Worm (Caenorhabditis elegans) whole organism, young adult: Measurements from ENCODE around the gene F41G3.20.

Experiments
- B0019.2 ChIP-seq: fragments of 200-800 bp; sonication (Bioruptor generic); conservative IDR thresholded peaks from 2 replicates; pipeline ENCODE4 v1.3.6; 2022; ENCODE audit warnings: missing genetic modification reagents, missing genetic modification characterization, missing compliant biosample characterization
- B0035.1 ChIP-seq: sonication (generic microtip); optimal IDR thresholded peaks from 2 replicates; lab custom pipeline; 2016; ENCODE audit warnings: missing genetic modification characterization, mild to moderate bottlenecking, missing compliant biosample characterization, missing genotype, missing genetic modification reagents
- F33H1.4 ChIP-seq: fragments of 200-800 bp; sonication (Bioruptor generic); IDR thresholded peaks from 2 replicates; pipeline ENCODE4 v1.3.6; 2022; ENCODE audit warnings: missing genetic modification reagents, missing genetic modification characterization, missing compliant biosample characterization
- F37B4.10 ChIP-seq: fragments of 200-800 bp; sonication (Bioruptor generic); IDR thresholded peaks from 2 replicates; pipeline ENCODE4 v1.3.6; 2022; ENCODE audit warnings: missing genetic modification characterization, missing compliant biosample characterization
- F49E8.2 ChIP-seq: sonication (generic microtip); optimal IDR thresholded peaks from 3 replicates; lab custom pipeline; 2017; ENCODE audit warnings: missing genetic modification characterization, mild to moderate bottlenecking, missing compliant biosample characterization, antibody characterized with exemption, moderate library complexity; ENCODE audit not compliant: insufficient read depth
- T07F8.4 ChIP-seq: sonication (generic microtip); optimal IDR thresholded peaks from 2 replicates; lab custom pipeline; 2016; ENCODE audit warnings: mild to moderate bottlenecking, missing genetic modification characterization, moderate library complexity, missing compliant biosample characterization
- Y53G8AR.9 ChIP-seq: fragments of 200-800 bp; sonication (Bioruptor generic); conservative IDR thresholded peaks from 2 replicates; pipeline ENCODE4 v1.3.6; 2022; ENCODE audit warnings: missing genetic modification reagents, missing genetic modification characterization, missing compliant biosample characterization
- ama-1 ChIP-seq, 3 experiments: fragments of 150-350 bp in 1 of 3; sonication (generic microtip) in 2 of 3; optimal IDR thresholded peaks; 2 replicates each; lab custom pipeline; 2014 to 2018; ENCODE audit warnings: missing biosample characterization in 2 of 3, missing genetic modification characterization in 2 of 3, missing genetic modification reagents in 2 of 3
- bed-2 ChIP-seq: fragments of 200-800 bp; sonication (Bioruptor generic); IDR thresholded peaks from 2 replicates; pipeline ENCODE4 v1.3.6; 2022; ENCODE audit warnings: missing genetic modification reagents, missing genetic modification characterization, missing compliant biosample characterization
- cebp-2 ChIP-seq: fragments of 200-800 bp; sonication (Bioruptor generic); IDR thresholded peaks from 2 replicates; pipeline ENCODE4 v1.3.6; 2022; ENCODE audit warnings: missing genetic modification characterization, missing compliant biosample characterization
- ceh-79 ChIP-seq: sonication (generic microtip); optimal IDR thresholded peaks from 2 replicates; lab custom pipeline; 2017; ENCODE audit warnings: mild to moderate bottlenecking, missing genetic modification characterization, missing compliant biosample characterization
- die-1 ChIP-seq: sonication (generic microtip); optimal IDR thresholded peaks from 2 replicates; lab custom pipeline; 2016; ENCODE audit warnings: missing genotype, mild to moderate bottlenecking, missing genetic modification characterization, missing compliant biosample characterization
- dox-1 ChIP-seq: fragments of 200-800 bp; sonication (Bioruptor generic); IDR thresholded peaks from 2 replicates; pipeline ENCODE4 v1.3.6; 2022; ENCODE audit warnings: missing genetic modification reagents, missing genetic modification characterization, missing compliant biosample characterization
- egl-44 ChIP-seq: fragments of 200-800 bp; sonication (Bioruptor generic); IDR thresholded peaks from 2 replicates; pipeline ENCODE4 v1.3.6; 2022; ENCODE audit warnings: missing genetic modification reagents, missing genetic modification characterization, missing compliant biosample characterization
- gei-17 ChIP-seq: fragments of 200-800 bp; sonication (Bioruptor generic); optimal IDR thresholded peaks from 2 replicates; lab custom pipeline; 2018; ENCODE audit warnings: mild to moderate bottlenecking, missing genetic modification characterization, missing compliant biosample characterization
- hlh-26 ChIP-seq: fragments of 200-800 bp; sonication (Bioruptor generic); conservative IDR thresholded peaks from 2 replicates; pipeline ENCODE4 v1.3.6; 2022; ENCODE audit warnings: missing genetic modification reagents, missing genetic modification characterization, missing compliant biosample characterization
- hmg-1.2 ChIP-seq: fragments of 200-800 bp; sonication (Bioruptor generic); IDR thresholded peaks from 2 replicates; pipeline ENCODE4 v1.3.6; 2022; ENCODE audit warnings: missing genetic modification reagents, missing genetic modification characterization, missing compliant biosample characterization
- hrde-1 ChIP-seq: sonication (generic microtip); optimal IDR thresholded peaks from 2 replicates; lab custom pipeline; 2016; ENCODE audit warnings: missing genetic modification characterization, mild to moderate bottlenecking, missing compliant biosample characterization, moderate library complexity, missing genotype, missing genetic modification reagents, borderline replicate concordance
- lin-26 ChIP-seq: fragments of 200-800 bp; sonication (Bioruptor generic); IDR thresholded peaks from 2 replicates; pipeline ENCODE4 v1.3.6; 2022; ENCODE audit warnings: missing genetic modification reagents, missing genetic modification characterization, missing compliant biosample characterization
- lir-1 ChIP-seq: fragments of 200-800 bp; sonication (Bioruptor generic); conservative IDR thresholded peaks from 2 replicates; pipeline ENCODE4 v1.3.6; 2022; ENCODE audit warnings: missing genetic modification reagents, missing genetic modification characterization, missing compliant biosample characterization
- nfya-2 ChIP-seq: fragments of 200-800 bp; sonication (Bioruptor generic); IDR thresholded peaks from 2 replicates; pipeline ENCODE4 v1.3.6; 2022; ENCODE audit warnings: missing genetic modification reagents, missing genetic modification characterization, missing compliant biosample characterization
- nhr-179 ChIP-seq: sonication (generic microtip); optimal IDR thresholded peaks from 2 replicates; lab custom pipeline; 2016; ENCODE audit warnings: mild to moderate bottlenecking, missing genetic modification characterization, missing compliant biosample characterization
- nhr-80 ChIP-seq: sonication (generic microtip); optimal IDR thresholded peaks from 2 replicates; lab custom pipeline; 2016; ENCODE audit warnings: missing genetic modification characterization, missing compliant biosample characterization
- rec-8 ChIP-seq, 2 experiments: sonication (generic microtip); optimal IDR thresholded peaks; 2 replicates each; lab custom pipeline; 2016; ENCODE audit warnings: mild to moderate bottlenecking in 2 of 2, missing genetic modification characterization in 2 of 2, missing genetic modification reagents in 2 of 2, missing genotype in 2 of 2, missing biosample characterization in 1 of 2, missing compliant biosample characterization in 1 of 2, moderate library complexity in 1 of 2
- rpc-1 ChIP-seq, 2 experiments: fragments of 150-350 bp in 1 of 2; sonication (generic microtip) in 1 of 2; optimal IDR thresholded peaks; 2 replicates each; lab custom pipeline; 2014 to 2018; ENCODE audit warnings: missing biosample characterization in 1 of 2, missing genetic modification characterization in 1 of 2, missing genetic modification reagents in 1 of 2, missing genotype in 1 of 2
- snpc-1.3 ChIP-seq: sonication (generic microtip); optimal IDR thresholded peaks from 2 replicates; lab custom pipeline; 2017; ENCODE audit warnings: missing genetic modification characterization, mild to moderate bottlenecking, missing compliant biosample characterization, antibody characterized with exemption, moderate library complexity, missing genotype, missing genetic modification reagents; ENCODE audit not compliant: insufficient read depth
- unc-62 ChIP-seq: fragments of 150-350 bp; optimal IDR thresholded peaks from 2 replicates; lab custom pipeline; 2014; ENCODE audit warnings: missing biosample characterization, missing genetic modification reagents, missing genetic modification characterization
- xnd-1 ChIP-seq: sonication (generic microtip); optimal IDR thresholded peaks from 2 replicates; lab custom pipeline; 2016; ENCODE audit warnings: missing genotype, missing genetic modification reagents, missing genetic modification characterization, missing compliant biosample characterization
- ztf-25 ChIP-seq: fragments of 200-800 bp; sonication (Bioruptor generic); IDR thresholded peaks from 2 replicates; pipeline ENCODE4 v1.3.6; 2022; ENCODE audit warnings: missing genetic modification reagents, missing genetic modification characterization, missing compliant biosample characterization
- ztf-6 ChIP-seq: fragments of 200-800 bp; sonication (Bioruptor generic); IDR thresholded peaks from 2 replicates; pipeline ENCODE4 v1.3.6; 2022; ENCODE audit warnings: missing genetic modification reagents, missing genetic modification characterization, missing compliant biosample characterization

Gene F41G3.20

DNA sequence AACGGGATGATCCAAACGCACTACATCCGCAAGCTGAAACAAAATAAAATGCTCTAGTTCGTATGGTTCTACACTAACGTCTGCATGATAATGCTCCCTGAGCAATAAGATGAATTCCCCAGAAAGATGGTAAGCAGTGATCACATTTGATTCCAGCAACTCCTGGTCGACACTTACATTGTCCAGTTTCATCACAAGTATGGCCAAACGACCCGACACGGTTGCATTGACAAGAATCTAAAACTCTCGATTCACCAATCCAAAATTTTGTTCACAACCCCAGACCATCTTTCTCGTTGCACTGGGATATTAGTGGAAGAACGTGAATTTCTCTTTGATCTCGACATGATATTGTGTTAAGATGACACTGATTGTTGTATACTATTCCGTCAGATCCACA, 19.2 kb upstream of the F41G3.20 start (continued):
- TF ChIP-seq F37B4.10: no peak
- TF ChIP-seq bed-2: no peak
- TF ChIP-seq egl-44 (GFP tag; lab: Robert Waterston, UW): no peak
- TF ChIP-seq Y53G8AR.9 (GFP tag; lab: Robert Waterston, UW): no peak
- TF ChIP-seq ama-1 (optimal IDR thresholded peaks at IDR 0.05; lab: Kevin White, UChicago): no peak
- no peak for TF ChIP-seq ama-1 (GFP tag; optimal IDR thresholded peaks at IDR 0.05; lab: Kevin White, UChicago)

DNA sequence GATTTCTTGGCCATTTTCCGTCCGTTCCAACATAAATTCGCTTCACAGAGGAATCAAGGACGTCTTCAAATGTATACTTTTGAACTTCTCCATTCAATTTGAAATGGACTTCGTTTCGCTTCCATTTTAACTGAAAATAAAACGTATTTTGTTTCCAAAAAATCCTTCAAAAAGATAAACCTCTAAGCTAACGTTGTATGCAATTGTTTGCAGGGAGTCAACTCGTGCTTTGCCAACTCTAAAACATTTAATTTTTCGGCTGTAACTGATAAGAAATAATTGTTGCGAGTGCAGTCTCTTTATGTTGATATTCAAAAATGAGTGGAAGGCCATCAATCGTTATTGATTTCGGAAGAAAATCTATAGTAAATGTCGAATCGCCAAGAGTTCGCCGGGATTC, 17.2 kb upstream of the F41G3.20 start, which contains the start of gene F41G3.18:
Gene F41G3.18, plus strand, starts transcription at position 301 of the 400 bp plus-strand sequence.
- TF ChIP-seq nhr-80: peak; percentile 51
- TF ChIP-seq xnd-1 (tag; lab: Kevin White, UChicago): no peak

DNA sequence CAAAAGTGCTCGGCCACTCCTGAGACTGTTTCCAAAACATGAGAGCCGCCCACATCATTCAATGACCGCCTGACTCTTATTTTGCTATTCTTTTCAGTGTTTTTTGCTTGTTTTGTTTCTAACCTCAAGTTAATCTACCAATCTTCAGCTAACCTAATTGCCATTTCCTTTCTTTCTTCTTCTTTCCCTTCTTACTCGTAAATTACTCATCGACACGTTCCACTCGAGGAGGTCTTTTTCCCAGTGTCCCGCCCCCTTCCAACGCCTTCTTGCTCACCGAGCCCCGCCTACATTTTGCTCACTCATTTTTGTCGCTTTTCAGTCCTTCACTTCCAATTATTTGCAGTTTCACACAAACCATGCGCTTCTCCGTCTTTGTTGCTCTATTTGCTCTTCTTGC, 13.9 kb upstream of the F41G3.20 start, which contains the start of gene nlp-50:
Gene nlp-50, plus strand, starts transcription at position 301 of the 400 bp plus-strand sequence.
- TF ChIP-seq hrde-1 (tag; lab: Kevin White, UChicago): no peak
- no peak for TF ChIP-seq ztf-25 (GFP tag; lab: Robert Waterston, UW)
- TF ChIP-seq F49E8.2: no peak
- TF ChIP-seq lir-1 (GFP tag; lab: Robert Waterston, UW): no peak
- TF ChIP-seq ztf-6: no peak
- no peak for TF ChIP-seq T07F8.4 (tag; lab: Kevin White, UChicago)
- TF ChIP-seq xnd-1 (tag; lab: Kevin White, UChicago): no peak
- no peak for TF ChIP-seq nfya-2 (GFP tag; lab: Robert Waterston, UW)
- TF ChIP-seq unc-62 (GFP tag; lab: Kevin White, UChicago): no peak
- TF ChIP-seq lin-26: no peak
- TF ChIP-seq die-1 (tag; lab: Kevin White, UChicago): no peak
- no peak for TF ChIP-seq hmg-1.2 (GFP tag; lab: Robert Waterston, UW)
- no peak for TF ChIP-seq F33H1.4 (GFP tag; lab: Robert Waterston, UW)
- no peak for TF ChIP-seq cebp-2 (GFP tag; lab: Robert Waterston, UW)

DNA sequence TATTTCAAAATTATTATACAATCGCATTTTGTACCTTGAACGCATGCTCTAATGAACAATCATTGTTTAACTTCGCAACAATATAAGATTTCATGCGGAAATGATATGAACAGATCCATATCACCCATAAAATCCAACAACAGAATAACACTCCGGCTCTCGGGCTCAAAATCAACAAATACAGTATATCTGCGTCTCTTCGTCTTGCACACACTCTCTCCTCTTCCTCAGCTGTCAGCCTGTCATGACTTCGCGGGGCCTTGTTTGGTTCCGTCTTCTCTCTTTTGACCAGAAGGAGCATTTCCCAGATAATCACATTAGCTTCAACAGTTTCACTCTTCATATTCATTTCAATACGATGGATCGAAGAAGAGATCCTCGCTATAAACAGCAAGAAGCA, 5.4 kb upstream of the F41G3.20 start, which contains the start of gene F41G3.3:
Gene F41G3.3, plus strand, starts transcription at position 301 of the 400 bp plus-strand sequence.
- no peak for TF ChIP-seq T07F8.4 (tag; lab: Kevin White, UChicago)
- no peak for TF ChIP-seq lir-1 (GFP tag; lab: Robert Waterston, UW)
- TF ChIP-seq nhr-179 (tag; lab: Kevin White, UChicago): no peak
- TF ChIP-seq rpc-1 (optimal IDR thresholded peaks at IDR 0.05; lab: Kevin White, UChicago): no peak
- no peak for TF ChIP-seq rpc-1 (tag; optimal IDR thresholded peaks at IDR 0.05; lab: Kevin White, UChicago)
- TF ChIP-seq ama-1 (optimal IDR thresholded peaks at IDR 0.05; lab: Kevin White, UChicago): no peak
- no peak for TF ChIP-seq ama-1 (GFP tag; optimal IDR thresholded peaks at IDR 0.05; lab: Kevin White, UChicago)
- TF ChIP-seq rec-8 (tag; optimal IDR thresholded peaks at IDR 0.05; lab: Kevin White, UChicago): no peak
- TF ChIP-seq ceh-79 (tag; lab: Kevin White, UChicago): no peak
- TF ChIP-seq B0019.2 (GFP tag; lab: Robert Waterston, UW): no peak
- TF ChIP-seq dox-1 (GFP tag; lab: Robert Waterston, UW): no peak
- no peak for TF ChIP-seq snpc-1.3 (tag; lab: Kevin White, UChicago)
- TF ChIP-seq cebp-2 (GFP tag; lab: Robert Waterston, UW): no peak
- TF ChIP-seq hlh-26 (GFP tag; lab: Robert Waterston, UW): no peak
- no peak for TF ChIP-seq B0035.1 (tag; lab: Kevin White, UChicago)
- TF ChIP-seq gei-17 (GFP tag; lab: Kevin White, UChicago): no peak
